Fruit fly (Drosophila melanogaster) whole organism, embryonic: ENCODE results near the gene CG9586.

Source experiments
- Atf-2 ChIP-seq: fragments of 200-800 bp; sonication (Bioruptor generic); optimal IDR thresholded peaks from 2 replicates; lab custom pipeline; 2016; ENCODE audit warnings: missing biosample characterization, missing genetic modification characterization
- B-H1 ChIP-seq: fragments of 200-800 bp; sonication (Bioruptor generic); IDR thresholded peaks from 3 replicates; pipeline ENCODE4 v1.3.6; 2022; ENCODE audit warnings: missing biosample characterization, missing genetic modification characterization
- CG10979 ChIP-seq: fragments of 200-800 bp; sonication (Bioruptor generic); optimal IDR thresholded peaks from 2 replicates; lab custom pipeline; 2018; ENCODE audit warnings: missing biosample characterization, mild to moderate bottlenecking, missing genetic modification characterization, moderate library complexity
- CG11398 ChIP-seq: fragments of 200-800 bp; sonication (Bioruptor generic); optimal IDR thresholded peaks from 2 replicates; lab custom pipeline; 2016; ENCODE audit warnings: missing biosample characterization, missing genetic modification characterization
- CG11456 ChIP-seq: fragments of 200-800 bp; sonication (Bioruptor generic); IDR thresholded peaks from 3 replicates; pipeline ENCODE4 v1.3.6; 2022; ENCODE audit warnings: missing biosample characterization, missing genetic modification characterization
- CG11695 ChIP-seq: fragments of 200-800 bp; sonication (Bioruptor generic); IDR thresholded peaks from 3 replicates; pipeline ENCODE4 v1.3.6; 2022; ENCODE audit warnings: missing biosample characterization, missing genetic modification characterization
- CG11696 ChIP-seq: fragments of 200-800 bp; sonication (Bioruptor generic); IDR thresholded peaks from 2 replicates; pipeline ENCODE4 v1.3.6; 2022; ENCODE audit warnings: missing biosample characterization, missing genetic modification characterization
- CG15696 ChIP-seq: fragments of 200-800 bp; sonication (Bioruptor generic); optimal IDR thresholded peaks from 2 replicates; lab custom pipeline; 2019; ENCODE audit warnings: missing biosample characterization, mild to moderate bottlenecking, missing genetic modification characterization, moderate library complexity
- CG17328 ChIP-seq: fragments of 200-800 bp; sonication (Bioruptor generic); IDR thresholded peaks from 2 replicates; pipeline ENCODE4 v1.3.6; 2022; ENCODE audit warnings: missing biosample characterization, missing genetic modification characterization
- CG17612 ChIP-seq: fragments of 200-800 bp; sonication (Bioruptor generic); IDR thresholded peaks from 2 replicates; pipeline ENCODE4 v1.3.6; 2022; ENCODE audit warnings: missing biosample characterization, missing genetic modification characterization
- CG17829 ChIP-seq: fragments of 200-800 bp; optimal IDR thresholded peaks from 2 replicates; lab custom pipeline; 2019; ENCODE audit warnings: missing biosample characterization, mild to moderate bottlenecking, missing genetic modification characterization, moderate library complexity
- CG2202 ChIP-seq: fragments of 200-800 bp; sonication (Bioruptor generic); optimal IDR thresholded peaks from 2 replicates; lab custom pipeline; 2018; ENCODE audit warnings: missing biosample characterization, mild to moderate bottlenecking, missing genetic modification characterization
- CG30020 ChIP-seq: fragments of 200-800 bp; optimal IDR thresholded peaks from 2 replicates; lab custom pipeline; 2019; ENCODE audit warnings: missing biosample characterization, mild to moderate bottlenecking, missing genetic modification characterization, moderate library complexity
- CG3065 ChIP-seq: fragments of 200-800 bp; sonication (Bioruptor generic); optimal IDR thresholded peaks from 2 replicates; lab custom pipeline; 2016; ENCODE audit warnings: missing biosample characterization, missing genetic modification characterization
- CG34422 ChIP-seq: fragments of 200-800 bp; sonication (Bioruptor generic); IDR thresholded peaks from 3 replicates; pipeline ENCODE4 v1.3.6; 2022; ENCODE audit warnings: missing biosample characterization, missing genetic modification characterization
- CG4360 ChIP-seq: fragments of 200-800 bp; sonication (Bioruptor generic); IDR thresholded peaks from 2 replicates; pipeline ENCODE4 v1.3.6; 2022; ENCODE audit warnings: missing biosample characterization, missing genetic modification characterization
- CG4854 ChIP-seq: fragments of 200-800 bp; sonication (Bioruptor generic); optimal IDR thresholded peaks from 2 replicates; lab custom pipeline; 2016; ENCODE audit warnings: missing biosample characterization, missing genetic modification characterization, inconsistent platforms
- CG7357 ChIP-seq: fragments of 200-800 bp; sonication (Bioruptor generic); IDR thresholded peaks from 3 replicates; pipeline ENCODE4 v1.3.6; 2022; ENCODE audit warnings: missing biosample characterization, missing genetic modification characterization
- CG8290 ChIP-seq, 3 experiments: fragments of 200-800 bp; sonication (Bioruptor generic); optimal IDR thresholded peaks; 2 replicates each; lab custom pipeline; 2016 to 2019; ENCODE audit warnings: missing biosample characterization in 3 of 3, missing genetic modification characterization in 3 of 3, mild to moderate bottlenecking in 2 of 3, moderate library complexity in 1 of 3
- CTCF ChIP-seq: fragments of 200-800 bp; sonication (Bioruptor generic); optimal IDR thresholded peaks from 2 replicates; lab custom pipeline; 2017; ENCODE audit warnings: missing biosample characterization, mild to moderate bottlenecking, missing genetic modification characterization, moderate library complexity
- Dbx ChIP-seq: fragments of 200-800 bp; sonication (Bioruptor generic); IDR thresholded peaks from 3 replicates; pipeline ENCODE4 v1.3.6; 2022; ENCODE audit warnings: missing biosample characterization, missing genetic modification characterization
- Doc3 ChIP-seq: fragments of 200-800 bp; sonication (Bioruptor generic); IDR thresholded peaks from 3 replicates; pipeline ENCODE4 v1.3.6; 2022; ENCODE audit warnings: missing biosample characterization, missing genetic modification characterization; ENCODE audit not compliant: partially characterized antibody
- Dp ChIP-seq: fragments of 200-800 bp; sonication (Bioruptor generic); optimal IDR thresholded peaks from 2 replicates; lab custom pipeline; 2018; ENCODE audit warnings: missing biosample characterization, mild to moderate bottlenecking, missing genetic modification characterization, moderate library complexity
- Eip74EF ChIP-seq, 2 experiments: fragments of 200-800 bp in 1 of 2; fragments of >200 bp in 1 of 2; sonication (Bioruptor generic) in 1 of 2; optimal IDR thresholded peaks; 2 replicates each; lab custom pipeline; 2017 to 2019; ENCODE audit warnings: missing biosample characterization in 2 of 2, missing genetic modification characterization in 2 of 2, mild to moderate bottlenecking in 1 of 2, moderate library complexity in 1 of 2
- Myb ChIP-seq: fragments of 200-800 bp; sonication (Bioruptor generic); optimal IDR thresholded peaks from 2 replicates; lab custom pipeline; 2016; ENCODE audit warnings: missing biosample characterization, missing genetic modification characterization
- Ptx1 ChIP-seq: fragments of 200-800 bp; sonication (Bioruptor generic); IDR thresholded peaks from 2 replicates; pipeline ENCODE4 v1.3.6; 2022; ENCODE audit warnings: missing biosample characterization, missing genetic modification characterization
- Side ChIP-seq: fragments of 200-800 bp; sonication (Bioruptor generic); optimal IDR thresholded peaks from 2 replicates; lab custom pipeline; 2016; ENCODE audit warnings: missing biosample characterization, missing genetic modification characterization
- Xrp1 ChIP-seq: fragments of 200-800 bp; sonication (Bioruptor generic); IDR thresholded peaks from 2 replicates; pipeline ENCODE4 v1.3.6; 2022; ENCODE audit warnings: missing biosample characterization, missing genetic modification characterization
- ab ChIP-seq: fragments of 200-800 bp; sonication (Bioruptor generic); optimal IDR thresholded peaks from 2 replicates; lab custom pipeline; 2016; ENCODE audit warnings: missing biosample characterization, missing genetic modification characterization
- br ChIP-seq: fragments of >200 bp; optimal IDR thresholded peaks from 2 replicates; lab custom pipeline; 2017
- chinmo ChIP-seq: fragments of 200-800 bp; sonication (Bioruptor generic); IDR thresholded peaks from 4 replicates; pipeline ENCODE4 v1.3.6; 2022; ENCODE audit warnings: missing biosample characterization, missing genetic modification characterization; ENCODE audit not compliant: partially characterized antibody
- chm ChIP-seq: fragments of 200-800 bp; sonication (Bioruptor generic); IDR thresholded peaks from 2 replicates; pipeline ENCODE4 v1.3.6; 2022; ENCODE audit warnings: missing biosample characterization, missing genetic modification characterization
- da ChIP-seq: fragments of 200-800 bp; sonication (Bioruptor generic); optimal IDR thresholded peaks from 2 replicates; lab custom pipeline; 2016; ENCODE audit warnings: missing biosample characterization, missing genetic modification characterization
- disco-r ChIP-seq: fragments of 200-800 bp; sonication (Bioruptor generic); optimal IDR thresholded peaks from 2 replicates; lab custom pipeline; 2016; ENCODE audit warnings: missing biosample characterization, missing genetic modification characterization
- eve ChIP-seq, 2 experiments: fragments of >200 bp; optimal IDR thresholded peaks; 2 replicates each; lab custom pipeline; 2017; ENCODE audit warnings: missing biosample characterization in 2 of 2, missing genetic modification characterization in 2 of 2
- fru ChIP-seq: fragments of >200 bp; optimal IDR thresholded peaks from 2 replicates; lab custom pipeline; 2017
- gce ChIP-seq: fragments of 200-800 bp; sonication (Bioruptor generic); IDR thresholded peaks from 3 replicates; pipeline ENCODE4 v1.3.6; 2022; ENCODE audit warnings: missing biosample characterization, missing genetic modification characterization
- gro ChIP-seq: fragments of 200-800 bp; sonication (Bioruptor generic); optimal IDR thresholded peaks from 2 replicates; lab custom pipeline; 2016; ENCODE audit warnings: missing biosample characterization, missing genetic modification characterization
- h ChIP-seq: fragments of >200 bp; optimal IDR thresholded peaks from 2 replicates; lab custom pipeline; 2017
- jigr1 ChIP-seq: fragments of 200-800 bp; sonication (Bioruptor generic); IDR thresholded peaks from 3 replicates; pipeline ENCODE4 v1.3.6; 2022; ENCODE audit warnings: missing biosample characterization, missing genetic modification characterization
- luna ChIP-seq: fragments of 200-800 bp; sonication (Bioruptor generic); optimal IDR thresholded peaks from 2 replicates; lab custom pipeline; 2016; ENCODE audit warnings: missing biosample characterization, missing genetic modification characterization
- pan ChIP-seq, 4 experiments: fragments of >200 bp in 3 of 4; fragments of 200-800 bp in 1 of 4; sonication (Bioruptor generic) in 1 of 4; optimal IDR thresholded peaks in 3 of 4; IDR thresholded peaks in 1 of 4; 2 replicates each; pipeline versions ENCODE4 v1.3.6 to Lab custom; 2017 to 2022; ENCODE audit warnings: missing biosample characterization in 2 of 4, missing genetic modification characterization in 2 of 4, mixed read lengths in 1 of 4
- pnt ChIP-seq: fragments of 200-800 bp; sonication (Bioruptor generic); optimal IDR thresholded peaks from 3 replicates; lab custom pipeline; 2016; ENCODE audit warnings: missing biosample characterization, missing genetic modification characterization
- psq ChIP-seq: fragments of 200-800 bp; sonication (Bioruptor generic); optimal IDR thresholded peaks from 2 replicates; lab custom pipeline; 2017; ENCODE audit warnings: missing biosample characterization, missing genetic modification characterization
- sim ChIP-seq: fragments of 200-800 bp; sonication (Bioruptor generic); IDR thresholded peaks from 2 replicates; pipeline ENCODE4 v1.3.6; 2022; ENCODE audit warnings: missing biosample characterization, missing genetic modification characterization
- sna ChIP-seq: fragments of 200-800 bp; sonication (Bioruptor generic); IDR thresholded peaks from 2 replicates; pipeline ENCODE4 v1.3.6; 2022; ENCODE audit warnings: missing biosample characterization, missing genetic modification characterization; ENCODE audit not compliant: partially characterized antibody
- sug ChIP-seq: fragments of 200-800 bp; optimal IDR thresholded peaks from 2 replicates; lab custom pipeline; 2019; ENCODE audit warnings: missing biosample characterization, mild to moderate bottlenecking, missing genetic modification characterization, moderate library complexity
- tgo ChIP-seq: fragments of 200-800 bp; sonication (Bioruptor generic); IDR thresholded peaks from 3 replicates; pipeline ENCODE4 v1.3.6; 2022; ENCODE audit warnings: missing biosample characterization, missing genetic modification characterization
- tna ChIP-seq: fragments of 200-800 bp; sonication (Bioruptor generic); IDR thresholded peaks from 2 replicates; pipeline ENCODE4 v1.3.6; 2022; ENCODE audit warnings: missing biosample characterization, missing genetic modification characterization; ENCODE audit not compliant: partially characterized antibody
- vfl ChIP-seq: fragments of 200-800 bp; sonication (Bioruptor generic); optimal IDR thresholded peaks from 2 replicates; lab custom pipeline; 2016; ENCODE audit warnings: missing biosample characterization, missing genetic modification characterization
- vnd ChIP-seq: fragments of 200-800 bp; sonication (Bioruptor generic); IDR thresholded peaks from 3 replicates; pipeline ENCODE4 v1.3.6; 2022; ENCODE audit warnings: missing biosample characterization, missing genetic modification characterization; ENCODE audit not compliant: partially characterized antibody

Gene CG9586

dm6 chr2L:9168014-9168651, 1.8 kb upstream of the CG9586 start (continued):
- TF ChIP-seq CG4854 (GFP tag; lab: Kevin White, UChicago): peak; percentile 38
- peak; percentile 2 for TF ChIP-seq CG8290 (GFP tag; optimal IDR thresholded peaks at IDR 0.05; lab: Kevin White, UChicago)
- no peak for TF ChIP-seq CG8290 (tag; optimal IDR thresholded peaks at IDR 0.05; lab: Kevin White, UChicago)
- TF ChIP-seq CG17829 (tag; lab: Kevin White, UChicago): peak; percentile 48
- TF ChIP-seq da (GFP tag; lab: Kevin White, UChicago): no peak
- TF ChIP-seq vfl: peak; percentile 16
- no peak for TF ChIP-seq CG30020 (tag; lab: Kevin White, UChicago)
- TF ChIP-seq jigr1 (GFP tag; lab: Robert Waterston, UW): no peak
- peak; percentile 51; the same call in 1 of the 2 replicates for TF ChIP-seq chm
- TF ChIP-seq vnd (GFP tag; lab: Robert Waterston, UW): no peak
- TF ChIP-seq luna (GFP tag; lab: Kevin White, UChicago): no peak
- peak; percentile 87 for TF ChIP-seq CG11695 (GFP tag; lab: Robert Waterston, UW)
- peak; percentile 54; the same call in 1 of the 3 replicates for TF ChIP-seq B-H1 (GFP tag; lab: Robert Waterston, UW)
- TF ChIP-seq CG2202 (tag; lab: Kevin White, UChicago): no peak
- no peak for TF ChIP-seq Dp (GFP tag; lab: Kevin White, UChicago)
- peak in 1 of 2 experiments; percentile 75 for TF ChIP-seq eve (GFP tag; optimal IDR thresholded peaks at IDR 0.05; lab: Kevin White, UChicago)
- TF ChIP-seq ab (GFP tag; lab: Kevin White, UChicago): no peak
- TF ChIP-seq Myb (GFP tag; lab: Kevin White, UChicago): no peak
- no peak for TF ChIP-seq CG11456 (GFP tag; lab: Robert Waterston, UW)
- TF ChIP-seq fru (lab: Kevin White, UChicago): no peak
- TF ChIP-seq h: no peak
- TF ChIP-seq Side (GFP tag; lab: Kevin White, UChicago): no peak
- no peak for TF ChIP-seq br (lab: Kevin White, UChicago)
- peak; percentile 57; the same call in 1 of the 3 replicates for TF ChIP-seq gce (GFP tag; lab: Robert Waterston, UW)
- TF ChIP-seq CG34422 (GFP tag; lab: Robert Waterston, UW): peak; percentile 68; the same call in 1 of the 3 replicates
- TF ChIP-seq Xrp1 (GFP tag; lab: Robert Waterston, UW): peak; percentile 90
- no peak for TF ChIP-seq CG11398 (GFP tag; lab: Kevin White, UChicago)
- TF ChIP-seq Doc3 (GFP tag; lab: Robert Waterston, UW): 0 out of 3 replicates have a peak, but pooled peaks have one; percentile 12
- TF ChIP-seq sug (tag; lab: Kevin White, UChicago): no peak
- TF ChIP-seq CG7357: no peak; the same call in 2 of the 3 replicates
- TF ChIP-seq CG10979: peak; percentile 80
- peak; percentile 76 for TF ChIP-seq CG11696
- peak in 1 of 2 experiments; percentile 39 for TF ChIP-seq Eip74EF (GFP tag; optimal IDR thresholded peaks at IDR 0.05; lab: Kevin White, UChicago)
- peak; percentile 80 for TF ChIP-seq CG17328
- no peak for TF ChIP-seq tna (GFP tag; lab: Robert Waterston, UW)
- no peak for TF ChIP-seq disco-r (GFP tag; lab: Kevin White, UChicago)
- peak; percentile 58; the same call in 2 of the 3 replicates for TF ChIP-seq Dbx
- peak; percentile 44 for TF ChIP-seq CG17612 (GFP tag; lab: Robert Waterston, UW)
- no peak for TF ChIP-seq pan (optimal IDR thresholded peaks at IDR 0.05; lab: Kevin White, UChicago)
- TF ChIP-seq pan (GFP tag; optimal IDR thresholded peaks at IDR 0.05 in 1 of 2, IDR thresholded peaks at IDR 0.05 in 1 of 2): peak in 1 of 2 experiments; percentile 85
- TF ChIP-seq tgo (GFP tag; lab: Robert Waterston, UW): peak; percentile 80
- no peak; the same call in 1 of the 2 replicates for TF ChIP-seq Ptx1 (GFP tag; lab: Robert Waterston, UW)
- no peak for TF ChIP-seq chinmo
- TF ChIP-seq gro (GFP tag; lab: Kevin White, UChicago): no peak
- peak; percentile 32 for TF ChIP-seq CG15696 (tag; lab: Kevin White, UChicago)
- no peak for TF ChIP-seq psq (GFP tag; lab: Kevin White, UChicago)
- TF ChIP-seq sna (GFP tag; lab: Robert Waterston, UW): no peak
- no peak for TF ChIP-seq Atf-2
- peak; percentile 5 for TF ChIP-seq pnt
- no peak for TF ChIP-seq sim (GFP tag; lab: Robert Waterston, UW)
- peak; percentile 13; the same call in 1 of the 2 replicates for TF ChIP-seq CG4360
- no peak for TF ChIP-seq CTCF (GFP tag; lab: Kevin White, UChicago)
- peak; percentile 31 for TF ChIP-seq CG3065
